Fruit fly (Drosophila melanogaster) whole organism, embryonic: ENCODE results near the gene Vav.

Experiments used
- Adf1 ChIP-seq: fragments of 200-800 bp; sonication (Bioruptor generic); IDR thresholded peaks from 2 replicates; pipeline ENCODE4 v1.3.6; 2022; ENCODE audit warnings: missing biosample characterization, missing genetic modification characterization
- Awh ChIP-seq: fragments of 200-800 bp; sonication (Bioruptor generic); IDR thresholded peaks from 2 replicates; pipeline ENCODE4, ENCODE4 v1.3.6; 2022; ENCODE audit warnings: missing biosample characterization, missing genetic modification characterization
- Bteb2 ChIP-seq: fragments of 200-800 bp; sonication (Bioruptor generic); optimal IDR thresholded peaks from 2 replicates; lab custom pipeline; 2016; ENCODE audit warnings: missing biosample characterization, missing genetic modification characterization
- CG10274 ChIP-seq: fragments of 200-800 bp; sonication (Bioruptor generic); optimal IDR thresholded peaks from 3 replicates; lab custom pipeline; 2017; ENCODE audit warnings: missing biosample characterization, mild to moderate bottlenecking, missing genetic modification characterization
- CG10979 ChIP-seq: fragments of 200-800 bp; sonication (Bioruptor generic); optimal IDR thresholded peaks from 2 replicates; lab custom pipeline; 2018; ENCODE audit warnings: missing biosample characterization, mild to moderate bottlenecking, missing genetic modification characterization, moderate library complexity
- CG11085 ChIP-seq: fragments of 200-800 bp; sonication (Bioruptor generic); IDR thresholded peaks from 2 replicates; pipeline ENCODE4 v1.3.6; 2022; ENCODE audit warnings: missing biosample characterization, missing genetic modification characterization
- CG11398 ChIP-seq: fragments of 200-800 bp; sonication (Bioruptor generic); optimal IDR thresholded peaks from 2 replicates; lab custom pipeline; 2016; ENCODE audit warnings: missing biosample characterization, missing genetic modification characterization
- CG14965 ChIP-seq: fragments of 200-800 bp; sonication (Bioruptor generic); optimal IDR thresholded peaks from 2 replicates; lab custom pipeline; 2016; ENCODE audit warnings: missing biosample characterization, missing genetic modification characterization, borderline replicate concordance
- CG15011 ChIP-seq: fragments of 200-800 bp; sonication (Bioruptor generic); optimal IDR thresholded peaks from 3 replicates; lab custom pipeline; 2018; ENCODE audit warnings: missing biosample characterization, mild to moderate bottlenecking, missing genetic modification characterization
- CG15514 ChIP-seq: fragments of 200-800 bp; sonication (Bioruptor generic); optimal IDR thresholded peaks from 3 replicates; lab custom pipeline; 2017; ENCODE audit warnings: missing biosample characterization, missing genetic modification characterization, mild to moderate bottlenecking, moderate library complexity, missing genetic modification reagents
- CG1603 ChIP-seq: fragments of 200-800 bp; sonication (Bioruptor generic); optimal IDR thresholded peaks from 2 replicates; lab custom pipeline; 2019; ENCODE audit warnings: missing biosample characterization, mild to moderate bottlenecking, missing genetic modification characterization, moderate library complexity
- CG1647 ChIP-seq: fragments of 200-800 bp; sonication (Bioruptor generic); optimal IDR thresholded peaks from 3 replicates; lab custom pipeline; 2016; ENCODE audit warnings: missing biosample characterization, missing genetic modification characterization
- CG31224 ChIP-seq: fragments of 200-800 bp; sonication (Bioruptor generic); IDR thresholded peaks from 2 replicates; pipeline ENCODE4 v1.3.6; 2022; ENCODE audit warnings: missing biosample characterization, missing genetic modification characterization
- CG3163 ChIP-seq: fragments of 200-800 bp; sonication (Bioruptor generic); optimal IDR thresholded peaks from 3 replicates; lab custom pipeline; 2016; ENCODE audit warnings: missing biosample characterization, missing genetic modification characterization
- CG32767 ChIP-seq: fragments of 200-800 bp; sonication (Bioruptor generic); IDR thresholded peaks from 2 replicates; pipeline ENCODE4 v1.3.6; 2022; ENCODE audit warnings: missing biosample characterization, missing genetic modification characterization
- CG3838 ChIP-seq: fragments of 200-800 bp; sonication (Bioruptor generic); optimal IDR thresholded peaks from 3 replicates; lab custom pipeline; 2016; ENCODE audit warnings: missing biosample characterization, missing genetic modification characterization
- CG3847 ChIP-seq: fragments of 200-800 bp; sonication (Bioruptor generic); IDR thresholded peaks from 2 replicates; pipeline ENCODE4 v1.3.6; 2022; ENCODE audit warnings: missing biosample characterization, missing genetic modification characterization
- CG4424 ChIP-seq: fragments of 200-800 bp; sonication (Bioruptor generic); optimal IDR thresholded peaks from 3 replicates; lab custom pipeline; 2016; ENCODE audit warnings: missing biosample characterization, missing genetic modification characterization
- CG6175 ChIP-seq: fragments of 200-800 bp; sonication (Bioruptor generic); IDR thresholded peaks from 3 replicates; pipeline ENCODE4 v1.3.6; 2022; ENCODE audit warnings: missing biosample characterization, missing genetic modification characterization
- CG6689 ChIP-seq: fragments of 200-800 bp; sonication (Bioruptor generic); IDR thresholded peaks from 2 replicates; pipeline ENCODE4 v1.3.6; 2022; ENCODE audit warnings: missing biosample characterization, missing genetic modification characterization
- CG7786 ChIP-seq: fragments of 200-800 bp; sonication (Bioruptor generic); optimal IDR thresholded peaks from 2 replicates; lab custom pipeline; 2016; ENCODE audit warnings: missing biosample characterization, missing genetic modification characterization
- CG8359 ChIP-seq: fragments of 200-800 bp; sonication (Bioruptor generic); optimal IDR thresholded peaks from 2 replicates; lab custom pipeline; 2017; ENCODE audit warnings: missing biosample characterization, mild to moderate bottlenecking, missing genetic modification characterization, borderline replicate concordance
- D19A ChIP-seq: fragments of 200-800 bp; optimal IDR thresholded peaks from 3 replicates; lab custom pipeline; 2019; ENCODE audit warnings: missing biosample characterization, mild to moderate bottlenecking, missing genetic modification characterization, moderate library complexity
- D19B ChIP-seq: fragments of 200-800 bp; sonication (Bioruptor generic); optimal IDR thresholded peaks from 2 replicates; lab custom pipeline; 2017; ENCODE audit warnings: missing biosample characterization, mild to moderate bottlenecking, missing genetic modification characterization
- Deaf1 ChIP-seq: fragments of 200-800 bp; optimal IDR thresholded peaks from 3 replicates; lab custom pipeline; 2019; ENCODE audit warnings: missing biosample characterization, mild to moderate bottlenecking, missing genetic modification characterization, moderate library complexity
- Eip74EF ChIP-seq, 2 experiments: fragments of 200-800 bp in 1 of 2; fragments of >200 bp in 1 of 2; sonication (Bioruptor generic) in 1 of 2; optimal IDR thresholded peaks; 2 replicates each; lab custom pipeline; 2017 to 2019; ENCODE audit warnings: missing biosample characterization in 2 of 2, missing genetic modification characterization in 2 of 2, mild to moderate bottlenecking in 1 of 2, moderate library complexity in 1 of 2
- Hey ChIP-seq: fragments of 200-800 bp; sonication (Bioruptor generic); optimal IDR thresholded peaks from 3 replicates; lab custom pipeline; 2018; ENCODE audit warnings: missing biosample characterization, mild to moderate bottlenecking, missing genetic modification characterization
- Med ChIP-seq: fragments of 200-800 bp; sonication (Bioruptor generic); peaks from one replicate; lab custom pipeline; 2016; ENCODE audit warnings: missing biosample characterization, missing genetic modification characterization, mild to moderate bottlenecking, inconsistent platforms, moderate library complexity
- NC2β ChIP-seq: fragments of 200-800 bp; sonication (Bioruptor generic); optimal IDR thresholded peaks from 2 replicates; lab custom pipeline; 2016; ENCODE audit warnings: missing biosample characterization, missing genetic modification characterization
- NK7.1 ChIP-seq: fragments of 200-800 bp; sonication (Bioruptor generic); optimal IDR thresholded peaks from 3 replicates; lab custom pipeline; 2016; ENCODE audit warnings: missing biosample characterization, missing genetic modification characterization
- Oli ChIP-seq: fragments of 200-800 bp; sonication (Bioruptor generic); optimal IDR thresholded peaks from 2 replicates; lab custom pipeline; 2018; ENCODE audit warnings: missing biosample characterization, mild to moderate bottlenecking, missing genetic modification characterization, moderate library complexity
- Rfx ChIP-seq: fragments of 200-800 bp; sonication (Bioruptor generic); IDR thresholded peaks from 2 replicates; pipeline ENCODE4 v1.3.6; 2022; ENCODE audit warnings: missing biosample characterization, missing genetic modification characterization
- Tbp ChIP-seq: fragments of >200 bp; optimal IDR thresholded peaks from 2 replicates; lab custom pipeline; 2018; ENCODE audit warnings: missing biosample characterization, missing genetic modification characterization
- cas ChIP-seq: fragments of 200-800 bp; sonication (Bioruptor generic); IDR thresholded peaks from 2 replicates; pipeline ENCODE4 v1.3.6; 2022; ENCODE audit warnings: missing biosample characterization, missing genetic modification characterization
- chif ChIP-seq, 2 experiments: fragments of 200-800 bp; sonication (Bioruptor generic); optimal IDR thresholded peaks; 3 replicates each; lab custom pipeline; 2016; ENCODE audit warnings: missing biosample characterization in 2 of 2, missing genetic modification characterization in 2 of 2
- dmrt11E ChIP-seq: fragments of 200-800 bp; sonication (Bioruptor generic); optimal IDR thresholded peaks from 3 replicates; lab custom pipeline; 2018; ENCODE audit warnings: missing biosample characterization, mild to moderate bottlenecking, missing genetic modification characterization, moderate library complexity
- fd64A ChIP-seq: fragments of 200-800 bp; sonication (Bioruptor generic); optimal IDR thresholded peaks from 3 replicates; lab custom pipeline; 2018; ENCODE audit warnings: missing biosample characterization, mild to moderate bottlenecking, missing genetic modification characterization
- hbn ChIP-seq: fragments of 200-800 bp; sonication (Bioruptor generic); IDR thresholded peaks from 2 replicates; pipeline ENCODE4 v1.3.6; 2022; ENCODE audit warnings: missing biosample characterization, missing genetic modification characterization; ENCODE audit not compliant: partially characterized antibody
- insv ChIP-seq, 2 experiments: fragments of 200-800 bp; sonication (Bioruptor generic); optimal IDR thresholded peaks; 3 replicates each; lab custom pipeline; 2016 to 2018; ENCODE audit warnings: missing biosample characterization in 2 of 2, missing genetic modification characterization in 2 of 2
- jing ChIP-seq: fragments of 200-800 bp; sonication (Bioruptor generic); optimal IDR thresholded peaks from 2 replicates; lab custom pipeline; 2018; ENCODE audit warnings: missing biosample characterization, mild to moderate bottlenecking, missing genetic modification characterization
- kay ChIP-seq: fragments of 200-800 bp; sonication (Bioruptor generic); optimal IDR thresholded peaks from 2 replicates; lab custom pipeline; 2016; ENCODE audit warnings: missing biosample characterization, missing genetic modification characterization
- lilli ChIP-seq: fragments of 200-800 bp; sonication (Bioruptor generic); optimal IDR thresholded peaks from 3 replicates; lab custom pipeline; 2016; ENCODE audit warnings: missing biosample characterization, missing genetic modification characterization
- lov ChIP-seq, 2 experiments: fragments of 200-800 bp in 1 of 2; fragments of >200 bp in 1 of 2; sonication (Bioruptor generic) in 1 of 2; IDR thresholded peaks in 1 of 2; optimal IDR thresholded peaks in 1 of 2; 2 replicates in 1 of 2; 3 replicates in 1 of 2; pipeline versions ENCODE4 v1.3.6 to Lab custom; 2017 to 2022; ENCODE audit warnings: missing biosample characterization in 1 of 2, missing genetic modification characterization in 1 of 2
- otp ChIP-seq: fragments of 200-800 bp; sonication (Bioruptor generic); IDR thresholded peaks from 3 replicates; pipeline ENCODE4, ENCODE4 v1.3.6; 2022; ENCODE audit warnings: missing biosample characterization, missing genetic modification characterization
- psq ChIP-seq: fragments of 200-800 bp; sonication (Bioruptor generic); optimal IDR thresholded peaks from 2 replicates; lab custom pipeline; 2017; ENCODE audit warnings: missing biosample characterization, missing genetic modification characterization
- schlank ChIP-seq: fragments of 200-800 bp; sonication (Bioruptor generic); optimal IDR thresholded peaks from 2 replicates; lab custom pipeline; 2018; ENCODE audit warnings: missing biosample characterization, mild to moderate bottlenecking, missing genetic modification characterization
- sr ChIP-seq: fragments of 200-800 bp; sonication (Bioruptor generic); IDR thresholded peaks from 3 replicates; pipeline ENCODE4 v1.3.6; 2022; ENCODE audit warnings: missing biosample characterization, missing genetic modification characterization
- unc-4 ChIP-seq: fragments of 200-800 bp; sonication (Bioruptor generic); IDR thresholded peaks from 2 replicates; pipeline ENCODE4 v1.3.6; 2022; ENCODE audit warnings: missing biosample characterization, missing genetic modification characterization; ENCODE audit not compliant: partially characterized antibody
- zfh1 ChIP-seq: fragments of 200-800 bp; sonication (Bioruptor generic); IDR thresholded peaks from 3 replicates; pipeline ENCODE4 v1.3.6; 2022; ENCODE audit warnings: missing biosample characterization, missing genetic modification characterization

Vav gene

DNA sequence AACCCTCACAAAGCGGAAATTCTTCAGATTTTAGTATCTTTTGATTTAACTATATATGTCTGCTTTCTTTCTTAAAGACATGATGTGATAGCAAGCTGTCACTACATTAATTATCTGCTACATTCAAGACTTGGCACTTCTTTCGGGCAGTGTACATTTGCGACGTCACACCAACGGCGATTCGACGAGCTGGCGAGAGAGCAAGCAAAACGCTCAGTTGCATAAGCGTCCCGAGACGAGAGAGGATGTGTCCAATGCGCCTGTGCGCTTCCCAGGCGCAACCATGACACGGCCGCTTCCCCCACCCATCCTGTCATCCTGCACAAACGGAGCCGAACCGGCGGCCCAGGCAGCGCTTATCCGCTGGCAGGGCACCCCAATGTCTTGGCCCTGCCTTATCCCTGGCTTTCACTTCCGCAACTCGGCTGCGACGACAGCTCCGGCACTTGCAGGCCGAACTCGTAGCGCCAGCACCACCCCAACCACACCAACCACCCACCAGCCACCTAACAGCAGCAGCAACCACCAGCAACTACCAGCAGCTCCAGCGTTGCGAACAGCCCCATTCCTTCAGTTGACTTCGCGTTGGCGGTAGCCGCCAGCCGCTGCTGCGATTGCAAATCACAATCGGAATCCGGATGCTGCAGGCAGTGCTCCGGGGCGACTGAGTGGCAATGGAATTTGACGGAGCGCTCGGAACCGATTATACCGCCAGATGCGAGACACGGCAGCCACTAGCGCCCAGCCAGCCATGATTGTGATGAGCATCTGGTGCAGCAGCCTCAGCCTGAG is 13.0 kb upstream of the Vav start, which contains the start of gene Hs3st-B (continued):
- TF ChIP-seq Tbp (GFP tag; lab: Kevin White, UChicago) (no peak), zfh1 (GFP tag; lab: Robert Waterston, UW) (peak; percentile 47; the same call in 2 of the 3 replicates), chif (GFP tag; optimal IDR thresholded peaks at IDR 0.05; lab: Kevin White, UChicago) (no peak), CG10274 (GFP tag; lab: Kevin White, UChicago) (no peak), Rfx (peak; percentile 30; the same call in 1 of the 2 replicates), CG32767 (GFP tag; lab: Robert Waterston, UW) (no peak), hbn (GFP tag; lab: Robert Waterston, UW) (no peak), CG10979 (tag; lab: Kevin White, UChicago) (no peak), cas (no peak), lov (optimal IDR thresholded peaks at IDR 0.05; lab: Kevin White, UChicago) (no peak), lov (GFP tag; IDR thresholded peaks at IDR 0.05; lab: Robert Waterston, UW) (no peak), Hey (no peak), CG6689 (no peak), CG14965 (GFP tag; lab: Kevin White, UChicago) (no peak), CG15514 (GFP tag; lab: Kevin White, UChicago) (peak; percentile 2), CG11085 (GFP tag; lab: Robert Waterston, UW) (no peak), psq (no peak), insv (GFP tag; optimal IDR thresholded peaks at IDR 0.05; lab: Kevin White, UChicago) (no peak), Eip74EF (GFP tag; optimal IDR thresholded peaks at IDR 0.05; lab: Kevin White, UChicago) (no peak), dmrt11E (tag; lab: Kevin White, UChicago) (no peak), Deaf1 (tag; lab: Kevin White, UChicago) (peak; percentile 48), otp (GFP tag; lab: Robert Waterston, UW) (no peak), CG1647 (GFP tag; lab: Kevin White, UChicago) (no peak), CG3847 (no peak), D19A (tag; lab: Kevin White, UChicago) (no peak), CG11398 (no peak), CG15011 (GFP tag; lab: Kevin White, UChicago) (no peak), Awh (no peak), CG7786 (no peak), lilli (GFP tag; lab: Kevin White, UChicago) (peak; percentile 24), kay (GFP tag; lab: Kevin White, UChicago) (no peak), CG8359 (GFP tag; lab: Kevin White, UChicago) (no peak), Adf1 (GFP tag; lab: Robert Waterston, UW) (no peak), Oli (tag; lab: Kevin White, UChicago) (no peak), fd64A (no peak), sr (GFP tag; lab: Robert Waterston, UW) (no peak), Med (GFP tag; lab: Kevin White, UChicago) (peak; percentile 78), unc-4 (no peak), NC2β (GFP tag; lab: Kevin White, UChicago) (no peak), NK7.1 (GFP tag; lab: Kevin White, UChicago) (no peak), CG6175 (GFP tag; lab: Robert Waterston, UW) (no peak), jing (no peak), Bteb2 (GFP tag; lab: Kevin White, UChicago) (no peak), CG1603 (tag; lab: Kevin White, UChicago) (no peak), CG3163 (GFP tag; lab: Kevin White, UChicago) (no peak), CG4424 (GFP tag; lab: Kevin White, UChicago) (peak; percentile 5), D19B (GFP tag; lab: Kevin White, UChicago) (no peak), schlank (tag; lab: Kevin White, UChicago) (no peak), CG31224 (GFP tag; lab: Robert Waterston, UW) (no peak), CG3838 (no peak)
